Fruit fly (Drosophila melanogaster): ENCODE data around the gene CG15357.

CG15357 gene

dm6 chr2L:1916461-1916860 lies 29.0 kb downstream of the CG15357 start (continued):
- TF ChIP-seq Hmr (GFP tag; optimal IDR thresholded peaks at IDR 0.05) (no peak), Meics (GFP tag; optimal IDR thresholded peaks at IDR 0.05) (no peak), CG34422 (GFP tag; IDR thresholded peaks at IDR 0.05) (peak; percentile 77; the same call in 2 of the 3 replicates), CG16813 (GFP tag; IDR thresholded peaks at IDR 0.05; ENCODE audit: partially characterized antibody) (no peak), row (GFP tag; IDR thresholded peaks at IDR 0.05) (peak; percentile 64), stwl (tag; optimal IDR thresholded peaks at IDR 0.05) (no peak), Med (GFP tag) (peak; percentile 12), Hr39 (optimal IDR thresholded peaks at IDR 0.05) (no peak), Dip2 (GFP tag; IDR thresholded peaks at IDR 0.05) (no peak), stc (GFP tag; IDR thresholded peaks at IDR 0.05) (peak; percentile 76), slou (GFP tag; optimal IDR thresholded peaks at IDR 0.05) (no peak), CG12769 (tag; optimal IDR thresholded peaks at IDR 0.05) (peak; percentile 39), CG42726 (GFP tag; IDR thresholded peaks at IDR 0.05; ENCODE audit: partially characterized antibody) (no peak), CG13894 (tag; optimal IDR thresholded peaks at IDR 0.05) (no peak), Pdp1 (GFP tag; optimal IDR thresholded peaks at IDR 0.05) (peak in 1 of 2 experiments; percentile 43), Deaf1 (tag; optimal IDR thresholded peaks at IDR 0.05) (no peak), Mrtf (GFP tag; IDR thresholded peaks at IDR 0.05) (no peak), her (GFP tag; optimal IDR thresholded peaks at IDR 0.05) (no peak), MBD-R2 (GFP tag; IDR thresholded peaks at IDR 0.05) (no peak), aop (GFP tag; IDR thresholded peaks at IDR 0.05) (no peak), CG15073 (GFP tag; optimal IDR thresholded peaks at IDR 0.05) (no peak), Vsx1 (GFP tag; optimal IDR thresholded peaks at IDR 0.05) (no peak), CG3065 (GFP tag; optimal IDR thresholded peaks at IDR 0.05) (no peak), hb (GFP tag; IDR thresholded peaks at IDR 0.05; ENCODE audit: partially characterized antibody) (no peak), ci (GFP tag; IDR thresholded peaks at IDR 0.05) (peak; percentile 89), crol (GFP tag; IDR thresholded peaks at IDR 0.05) (no peak), YL-1 (GFP tag; optimal IDR thresholded peaks at IDR 0.05) (no peak), pnt (GFP tag; optimal IDR thresholded peaks at IDR 0.05) (no peak), Lhr (GFP tag; optimal IDR thresholded peaks at IDR 0.05) (no peak), CG7357 (GFP tag; IDR thresholded peaks at IDR 0.05) (no peak), CG6689 (GFP tag; IDR thresholded peaks at IDR 0.05) (peak; percentile 70), CG30403 (GFP tag; optimal IDR thresholded peaks at IDR 0.05) (peak; percentile 24), slbo (GFP tag; IDR thresholded peaks at IDR 0.05) (no peak), CG2712 (tag; optimal IDR thresholded peaks at IDR 0.05) (peak; percentile 57), E2f1 (GFP tag; IDR thresholded peaks at IDR 0.05) (peak; percentile 68), CG12744 (GFP tag; optimal IDR thresholded peaks at IDR 0.05) (no peak), CG9876 (GFP tag; optimal IDR thresholded peaks at IDR 0.05) (no peak), sc (optimal IDR thresholded peaks at IDR 0.05) (no peak), sc (GFP tag; optimal IDR thresholded peaks at IDR 0.05) (peak; percentile 20), GATAe (GFP tag; conservative IDR thresholded peaks at IDR 0.05) (no peak), chm (GFP tag; IDR thresholded peaks at IDR 0.05) (no peak), CG17361 (GFP tag; IDR thresholded peaks at IDR 0.05) (peak; percentile 52; the same call in 2 of the 3 replicates), Nf-YA (GFP tag; IDR thresholded peaks at IDR 0.05) (peak; percentile 23; the same call in 1 of the 2 replicates), CG43689 (GFP tag; IDR thresholded peaks at IDR 0.05) (0 out of 2 replicates have a peak, but pooled peaks have one; percentile 16), lab (GFP tag; optimal IDR thresholded peaks at IDR 0.05) (peak; percentile 32), Ada2b (GFP tag; IDR thresholded peaks at IDR 0.05) (peak; percentile 61), zen (tag; optimal IDR thresholded peaks at IDR 0.05) (no peak), CG4730 (GFP tag; IDR thresholded peaks at IDR 0.05) (no peak), kni (GFP tag; optimal IDR thresholded peaks at IDR 0.05) (no peak), hkb (optimal IDR thresholded peaks at IDR 0.05) (no peak), hkb (GFP tag; IDR thresholded peaks at IDR 0.05) (peak; percentile 60), ewg (GFP tag; optimal IDR thresholded peaks at IDR 0.05) (peak; percentile 45), dpn (GFP tag; optimal IDR thresholded peaks at IDR 0.05) (peak; percentile 6 to 14)
